Worm (Caenorhabditis elegans): ENCODE results near the gene T10G3.8.

DNA sequence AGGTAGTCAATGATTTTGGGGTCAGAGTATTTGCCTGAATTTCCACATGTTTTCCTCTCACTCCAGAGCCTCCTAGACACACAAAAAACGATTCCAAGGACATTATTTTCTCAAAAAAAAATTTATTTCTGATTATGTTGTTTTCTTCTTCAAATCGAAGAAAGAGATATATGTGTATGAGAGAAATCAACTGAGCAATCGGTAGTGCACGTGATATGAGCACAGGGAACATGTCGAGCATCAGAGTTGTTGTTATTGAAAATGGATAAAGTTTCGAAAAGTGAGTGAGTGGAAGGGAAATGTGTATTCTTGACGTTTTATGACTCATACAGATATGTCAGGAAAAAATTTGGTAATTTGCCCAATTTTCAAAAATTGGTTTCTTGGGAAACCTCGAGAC lies 4.2 kb downstream of the T10G3.8 start:
- TF ChIP-seq aly-1 (tag; optimal IDR thresholded peaks at IDR 0.05) (no peak), ama-1 (optimal IDR thresholded peaks at IDR 0.05) (no peak), tbx-11 (GFP tag; IDR thresholded peaks at IDR 0.05) (no peak), ets-7 (tag; optimal IDR thresholded peaks at IDR 0.05) (no peak), B0310.2 (tag; optimal IDR thresholded peaks at IDR 0.05) (no peak)

Measured in whole organism, early embryonic.